Fruit fly (Drosophila melanogaster) whole organism, prepupa: ENCODE measurements around the gene mRpL46.

Source experiments
- Blimp-1 ChIP-seq: fragments of 200-800 bp; sonication (Bioruptor generic); optimal IDR thresholded peaks from 3 replicates; lab custom pipeline; 2017; ENCODE audit warnings: missing biosample characterization, missing genetic modification characterization, mild to moderate bottlenecking, moderate library complexity, missing genetic modification reagents
- CG11762 ChIP-seq: fragments of 200-800 bp; sonication (Bioruptor generic); optimal IDR thresholded peaks from 3 replicates; lab custom pipeline; 2016; ENCODE audit warnings: missing biosample characterization, missing genetic modification characterization; ENCODE audit not compliant: insufficient read depth
- CG4318 ChIP-seq: fragments of 200-800 bp; sonication (Bioruptor generic); optimal IDR thresholded peaks from 3 replicates; lab custom pipeline; 2017; ENCODE audit warnings: missing biosample characterization, mild to moderate bottlenecking, missing genetic modification characterization
- CG7368 ChIP-seq: fragments of 200-800 bp; sonication (Bioruptor generic); optimal IDR thresholded peaks from 3 replicates; lab custom pipeline; 2016; ENCODE audit warnings: missing biosample characterization, missing genetic modification characterization
- Ets21C ChIP-seq: fragments of 200-800 bp; sonication (Bioruptor generic); optimal IDR thresholded peaks from 3 replicates; lab custom pipeline; 2016; ENCODE audit warnings: missing biosample characterization, missing genetic modification characterization
- OdsH ChIP-seq: fragments of 200-800 bp; sonication (Bioruptor generic); optimal IDR thresholded peaks from 3 replicates; lab custom pipeline; 2016; ENCODE audit warnings: missing biosample characterization, missing genetic modification characterization
- Smox ChIP-seq: fragments of 200-800 bp; sonication (Bioruptor generic); optimal IDR thresholded peaks from 3 replicates; lab custom pipeline; 2016; ENCODE audit warnings: missing biosample characterization, missing genetic modification characterization
- Sox102F ChIP-seq: fragments of 200-800 bp; sonication (Bioruptor generic); optimal IDR thresholded peaks from 2 replicates; lab custom pipeline; 2016; ENCODE audit warnings: missing biosample characterization, mild to moderate bottlenecking, missing genetic modification characterization
- eg ChIP-seq: fragments of 200-800 bp; sonication (Bioruptor generic); IDR thresholded peaks from 3 replicates; pipeline ENCODE4 v1.3.6; 2022; ENCODE audit warnings: missing biosample characterization, missing genetic modification characterization
- fd85E ChIP-seq: fragments of 200-800 bp; sonication (Bioruptor generic); optimal IDR thresholded peaks from 3 replicates; lab custom pipeline; 2016; ENCODE audit warnings: missing biosample characterization, missing genetic modification characterization

DNA sequence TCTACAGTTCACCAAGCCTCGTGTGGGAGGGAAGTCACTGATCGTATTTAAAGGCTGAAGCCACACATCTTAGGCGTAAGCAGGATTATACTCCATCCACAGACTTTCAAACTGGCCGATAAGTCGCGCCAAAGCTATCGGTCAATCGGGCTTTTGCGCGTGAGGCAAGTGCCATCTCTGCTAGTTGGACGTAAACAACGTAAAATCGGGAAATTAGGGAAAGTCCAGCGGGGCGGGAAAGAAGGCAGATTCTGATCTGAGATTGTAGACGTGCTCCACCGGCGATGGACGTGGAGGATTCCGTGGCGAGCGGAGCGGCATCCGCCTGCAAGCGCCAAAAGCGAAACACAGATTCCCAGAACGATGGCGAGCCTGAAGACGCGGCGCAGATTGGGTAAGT, 21.1 kb upstream of the mRpL46 start, which contains the start of gene CG8001:
- TF ChIP-seq Ets21C (GFP tag; lab: Kevin White, UChicago) = no peak
- TF ChIP-seq OdsH (GFP tag; lab: Kevin White, UChicago) = no peak
- TF ChIP-seq fd85E (GFP tag; lab: Kevin White, UChicago) = no peak
- TF ChIP-seq eg (GFP tag; lab: Robert Waterston, UW) = no peak
- TF ChIP-seq CG4318 (GFP tag; lab: Kevin White, UChicago) = no peak
- TF ChIP-seq CG11762 (GFP tag; lab: Kevin White, UChicago) = no peak
- TF ChIP-seq CG7368 = no peak
- no peak for TF ChIP-seq Smox (GFP tag; lab: Kevin White, UChicago)
- TF ChIP-seq Sox102F (GFP tag; lab: Kevin White, UChicago) = no peak
- no peak for TF ChIP-seq Blimp-1
